Fruit fly (Drosophila melanogaster): ENCODE data around the gene CG11929.

- TF ChIP-seq achi (GFP tag; optimal IDR thresholded peaks at IDR 0.05), result no peak
- TF ChIP-seq Eip75B (GFP tag; optimal IDR thresholded peaks at IDR 0.05), result no peak
- TF ChIP-seq lz (GFP tag; optimal IDR thresholded peaks at IDR 0.05), result no peak
- no peak for TF ChIP-seq pdm3 (GFP tag; optimal IDR thresholded peaks at IDR 0.05)
- TF ChIP-seq Sox14 (GFP tag; optimal IDR thresholded peaks at IDR 0.05), result no peak
- TF ChIP-seq CG8632 (GFP tag; optimal IDR thresholded peaks at IDR 0.05), result no peak
- TF ChIP-seq Eip93F (GFP tag; optimal IDR thresholded peaks at IDR 0.05), result no peak
- no peak for TF ChIP-seq Blimp-1 (GFP tag; optimal IDR thresholded peaks at IDR 0.05)
- TF ChIP-seq topi (GFP tag; optimal IDR thresholded peaks at IDR 0.05), result no peak
- TF ChIP-seq CG6163 (GFP tag; IDR thresholded peaks at IDR 0.05), result no peak
- TF ChIP-seq CG11902 (GFP tag; optimal IDR thresholded peaks at IDR 0.05), result no peak
- no peak for TF ChIP-seq fd59A (GFP tag; optimal IDR thresholded peaks at IDR 0.05)
- no peak for TF ChIP-seq esn (GFP tag; optimal IDR thresholded peaks at IDR 0.05)
Measured at dm6 chr2L:4640996-4641395, 41.5 kb upstream of the CG11929 start, which contains the start of gene BG642163.

All from whole organism, prepupa.